Fruit fly (Drosophila melanogaster) whole organism, wandering third instar larva: ENCODE data around the gene CG10222.

Experiments
- CG32264 ChIP-seq: fragments of 200-800 bp; sonication (Bioruptor generic); optimal IDR thresholded peaks from 2 replicates; lab custom pipeline; 2016; ENCODE audit warnings: missing biosample characterization, missing genetic modification characterization
- Dfd ChIP-seq: fragments of >200 bp; optimal IDR thresholded peaks from 2 replicates; lab custom pipeline; 2017; ENCODE audit warnings: missing biosample characterization, missing genetic modification characterization
- OdsH ChIP-seq: fragments of 200-800 bp; sonication (Bioruptor generic); optimal IDR thresholded peaks from 2 replicates; lab custom pipeline; 2016; ENCODE audit warnings: missing biosample characterization, mild to moderate bottlenecking, missing genetic modification characterization
- br ChIP-seq: fragments of 200-800 bp; sonication (Bioruptor generic); optimal IDR thresholded peaks from 2 replicates; lab custom pipeline; 2016; ENCODE audit warnings: missing biosample characterization, missing genetic modification characterization
- dl ChIP-seq, 2 experiments: fragments of 175-275, 200-275 bp in 1 of 2; fragments of 200-275 bp in 1 of 2; sonication (Bioruptor generic); optimal IDR thresholded peaks; lab custom pipeline; 2018; ENCODE audit warnings: mild to moderate bottlenecking in 2 of 2, missing biosample characterization in 2 of 2, missing genetic modification characterization in 2 of 2, moderate library complexity in 2 of 2; ENCODE audit not compliant: partially characterized antibody in 2 of 2, insufficient read depth in 1 of 2
- pan ChIP-seq: fragments of >200 bp; optimal IDR thresholded peaks from 2 replicates; lab custom pipeline; 2017
- psq ChIP-seq: fragments of 200-800 bp; sonication (Bioruptor generic); optimal IDR thresholded peaks from 3 replicates; lab custom pipeline; 2017; ENCODE audit warnings: missing biosample characterization, mild to moderate bottlenecking, missing genetic modification characterization, moderate library complexity
- tai ChIP-seq: sonication (Bioruptor generic); optimal IDR thresholded peaks from 2 replicates; lab custom pipeline; 2016; ENCODE audit warnings: missing biosample characterization, missing genetic modification characterization

DNA sequence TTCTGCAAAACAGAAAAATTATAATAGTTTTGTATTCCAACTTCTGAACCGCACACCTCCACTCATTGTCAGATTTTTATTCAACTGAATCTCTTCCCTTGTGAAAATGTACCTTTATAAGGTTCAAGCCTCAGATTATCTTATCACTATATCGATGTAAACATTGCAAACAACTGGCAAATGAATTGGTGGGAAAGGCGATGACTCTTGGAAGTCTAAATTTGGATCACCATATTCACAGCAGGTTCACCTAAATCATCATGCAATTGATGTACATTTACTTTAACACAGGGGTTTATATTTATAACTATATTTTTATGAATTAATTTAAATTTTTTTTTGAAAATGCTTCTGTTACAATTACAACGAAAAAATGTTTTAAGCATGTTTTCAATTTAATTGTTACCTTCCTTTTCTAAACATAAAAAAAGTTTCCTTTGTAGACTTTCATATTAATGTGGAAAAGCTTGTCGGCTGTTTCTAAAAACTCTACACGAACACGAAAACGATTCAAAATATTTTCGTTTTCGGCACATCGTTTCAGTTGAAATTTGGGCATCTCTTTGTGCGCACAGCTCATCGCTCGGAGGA, 28.2 kb upstream of the CG10222 start, which contains the start of the genes CG10140 and CG14109:
- TF ChIP-seq dl (GFP tag; optimal IDR thresholded peaks at IDR 0.05; lab: Kevin White, UChicago; ENCODE audit: insufficient read depth in 1 of 2, partially characterized antibody in 2 of 2) (no peak), Dfd (GFP tag; lab: Kevin White, UChicago) (no peak), psq (GFP tag; lab: Kevin White, UChicago) (no peak), OdsH (no peak), tai (no peak), pan (lab: Kevin White, UChicago) (no peak), CG32264 (GFP tag; lab: Kevin White, UChicago) (no peak), br (GFP tag; lab: Kevin White, UChicago) (no peak)
